Worm (Caenorhabditis elegans) whole organism, L1 larva: ENCODE data around the gene F38G1.3.

Experiments
- F16B12.6 ChIP-seq: fragments of 150-350 bp; optimal IDR thresholded peaks from 2 replicates; lab custom pipeline; 2014; ENCODE audit warnings: missing biosample characterization, missing genetic modification characterization
- aha-1 ChIP-seq: fragments of 150-350 bp; optimal IDR thresholded peaks from 2 replicates; lab custom pipeline; 2014; ENCODE audit warnings: missing biosample characterization, missing genetic modification characterization
- alr-1 ChIP-seq: fragments of 200-800 bp; sonication (Bioruptor generic); optimal IDR thresholded peaks from 2 replicates; lab custom pipeline; 2018; ENCODE audit warnings: borderline replicate concordance, mild to moderate bottlenecking, missing genetic modification characterization, missing compliant biosample characterization
- aly-2 ChIP-seq: fragments of 150-350 bp; optimal IDR thresholded peaks from 2 replicates; lab custom pipeline; 2014; ENCODE audit warnings: missing biosample characterization, missing genetic modification characterization
- ama-1 ChIP-seq: fragments of 150-350 bp; optimal IDR thresholded peaks from 2 replicates; lab custom pipeline; 2014
- blmp-1 ChIP-seq: fragments of 150-350 bp; optimal IDR thresholded peaks from 2 replicates; lab custom pipeline; 2014; ENCODE audit warnings: missing biosample characterization, missing genetic modification characterization
- ceh-63 ChIP-seq: fragments of 200-800 bp; sonication (Bioruptor generic); optimal IDR thresholded peaks from 2 replicates; lab custom pipeline; 2018; ENCODE audit warnings: mild to moderate bottlenecking, missing genetic modification characterization, missing compliant biosample characterization
- ceh-8 ChIP-seq: fragments of 200-800 bp; sonication (Bioruptor generic); optimal IDR thresholded peaks from 2 replicates; lab custom pipeline; 2018; ENCODE audit warnings: mild to moderate bottlenecking, missing genetic modification characterization, moderate library complexity, missing compliant biosample characterization
- ceh-82 ChIP-seq, 3 experiments: fragments of 150-350 bp in 1 of 3; sonication (generic microtip) in 2 of 3; optimal IDR thresholded peaks; 2 replicates each; lab custom pipeline; 2014 to 2017; ENCODE audit warnings: missing biosample characterization in 3 of 3, missing genetic modification characterization in 3 of 3
- ceh-90 ChIP-seq: sonication (generic microtip); optimal IDR thresholded peaks from 2 replicates; lab custom pipeline; 2016; ENCODE audit warnings: missing genetic modification characterization, missing compliant biosample characterization
- ces-1 ChIP-seq: fragments of 150-350 bp; optimal IDR thresholded peaks from 2 replicates; lab custom pipeline; 2014; ENCODE audit warnings: missing biosample characterization, missing genetic modification reagents, missing genetic modification characterization
- efl-1 ChIP-seq, 4 experiments: fragments of 150-350 bp; optimal IDR thresholded peaks in 3 of 4; peaks in 1 of 4; 1 replicate in 1 of 4; 2 replicates in 3 of 4; lab custom pipeline; 2014; ENCODE audit warnings: missing biosample characterization in 2 of 4, missing genetic modification characterization in 2 of 4, missing genetic modification reagents in 2 of 4
- egl-13 ChIP-seq: sonication (generic microtip); optimal IDR thresholded peaks from 2 replicates; lab custom pipeline; 2016; ENCODE audit warnings: missing genotype, missing genetic modification reagents, missing genetic modification characterization, missing compliant biosample characterization
- elt-2 ChIP-seq: sonication (generic microtip); optimal IDR thresholded peaks from 2 replicates; lab custom pipeline; 2016; ENCODE audit warnings: missing genetic modification characterization, mild to moderate bottlenecking, inconsistent platforms, missing compliant biosample characterization, missing genetic modification reagents
- ets-5 ChIP-seq: fragments of 200-800 bp; sonication (Bioruptor generic); IDR thresholded peaks from 2 replicates; pipeline ENCODE4 v1.3.6; 2022; ENCODE audit warnings: missing genetic modification characterization, missing compliant biosample characterization
- fkh-4 ChIP-seq: sonication (generic microtip); optimal IDR thresholded peaks from 2 replicates; lab custom pipeline; 2016; ENCODE audit warnings: missing compliant biosample characterization, missing genetic modification characterization, borderline replicate concordance
- hpl-2 ChIP-seq: fragments of 150-350 bp; optimal IDR thresholded peaks from 2 replicates; lab custom pipeline; 2014; ENCODE audit warnings: missing biosample characterization, missing genetic modification reagents, missing genetic modification characterization
- jun-1 ChIP-seq: fragments of 150-350 bp; optimal IDR thresholded peaks from 2 replicates; lab custom pipeline; 2014; ENCODE audit warnings: missing biosample characterization, missing genetic modification reagents, missing genetic modification characterization
- lin-14 ChIP-seq: fragments of 200-800 bp; sonication (Bioruptor generic); optimal IDR thresholded peaks from 2 replicates; lab custom pipeline; 2018; ENCODE audit warnings: mild to moderate bottlenecking, missing genetic modification characterization, moderate library complexity, missing compliant biosample characterization
- lin-35 ChIP-seq, 2 experiments: fragments of 150-350 bp; optimal IDR thresholded peaks; 2 replicates each; lab custom pipeline; 2014; ENCODE audit warnings: missing biosample characterization in 2 of 2, missing genetic modification characterization in 2 of 2, missing genetic modification reagents in 2 of 2
- lin-39 ChIP-seq: fragments of 150-350 bp; optimal IDR thresholded peaks from 2 replicates; lab custom pipeline; 2014; ENCODE audit warnings: missing biosample characterization, missing genetic modification reagents, missing genetic modification characterization
- lir-3 ChIP-seq: sonication (generic microtip); optimal IDR thresholded peaks from 2 replicates; lab custom pipeline; 2016; ENCODE audit warnings: mild to moderate bottlenecking, missing genetic modification characterization, moderate library complexity, missing compliant biosample characterization; ENCODE audit not compliant: poor library complexity
- mab-9 ChIP-seq: fragments of 200-800 bp; sonication (Bioruptor generic); IDR thresholded peaks from 2 replicates; pipeline ENCODE4 v1.3.6; 2022; ENCODE audit warnings: missing genetic modification reagents, missing genetic modification characterization, missing compliant biosample characterization
- mdl-1 ChIP-seq, 2 experiments: fragments of 150-350 bp; optimal IDR thresholded peaks; 2 replicates each; lab custom pipeline; 2014 to 2017; ENCODE audit warnings: missing biosample characterization in 2 of 2, missing genetic modification characterization in 2 of 2, inconsistent platforms in 1 of 2
- nhr-11 ChIP-seq: fragments of 150-350 bp; optimal IDR thresholded peaks from 2 replicates; lab custom pipeline; 2014; ENCODE audit warnings: missing biosample characterization, missing genetic modification characterization
- nhr-12 ChIP-seq: sonication (generic microtip); optimal IDR thresholded peaks from 2 replicates; lab custom pipeline; 2017; ENCODE audit warnings: missing biosample characterization, missing genetic modification characterization
- nhr-20 ChIP-seq: sonication (generic microtip); optimal IDR thresholded peaks from 2 replicates; lab custom pipeline; 2016; ENCODE audit warnings: mild to moderate bottlenecking, missing genetic modification characterization, missing compliant biosample characterization
- nhr-47 ChIP-seq: sonication (generic microtip); optimal IDR thresholded peaks from 2 replicates; lab custom pipeline; 2016; ENCODE audit warnings: mild to moderate bottlenecking, missing genetic modification characterization, moderate library complexity, missing compliant biosample characterization
- nhr-71 ChIP-seq: sonication (generic microtip); optimal IDR thresholded peaks from 2 replicates; lab custom pipeline; 2016; ENCODE audit warnings: mild to moderate bottlenecking, missing genetic modification characterization, moderate library complexity, missing compliant biosample characterization
- nhr-85 ChIP-seq: sonication (generic microtip); peaks from one replicate; lab custom pipeline; 2016; ENCODE audit warnings: missing genetic modification characterization, inconsistent platforms, missing compliant biosample characterization
- pax-3 ChIP-seq: fragments of 200-800 bp; sonication (Bioruptor generic); optimal IDR thresholded peaks from 2 replicates; lab custom pipeline; 2018; ENCODE audit warnings: mild to moderate bottlenecking, missing genetic modification characterization, moderate library complexity, missing compliant biosample characterization
- pqm-1 ChIP-seq: sonication (generic microtip); optimal IDR thresholded peaks from 3 replicates; lab custom pipeline; 2017; ENCODE audit warnings: missing biosample characterization, missing genetic modification characterization
- rnt-1 ChIP-seq: sonication (generic microtip); optimal IDR thresholded peaks from 2 replicates; lab custom pipeline; 2016; ENCODE audit warnings: mild to moderate bottlenecking, missing genetic modification characterization, moderate library complexity, missing compliant biosample characterization
- skn-1 ChIP-seq: fragments of 150-350 bp; optimal IDR thresholded peaks from 2 replicates; lab custom pipeline; 2014; ENCODE audit warnings: missing biosample characterization, missing genetic modification characterization
- sup-37 ChIP-seq: fragments of 200-800 bp; sonication (Bioruptor generic); optimal IDR thresholded peaks from 2 replicates; lab custom pipeline; 2018; ENCODE audit warnings: mild to moderate bottlenecking, missing genetic modification characterization, missing compliant biosample characterization
- swsn-7 ChIP-seq: sonication (generic microtip); optimal IDR thresholded peaks from 2 replicates; lab custom pipeline; 2016; ENCODE audit warnings: missing genetic modification characterization, missing compliant biosample characterization
- unc-86 ChIP-seq: sonication (generic microtip); optimal IDR thresholded peaks from 2 replicates; lab custom pipeline; 2016; ENCODE audit warnings: missing genetic modification characterization, missing compliant biosample characterization
- unc-98 ChIP-seq: fragments of 200-800 bp; sonication (Bioruptor generic); IDR thresholded peaks from 2 replicates; pipeline ENCODE4 v1.3.6; 2022; ENCODE audit warnings: missing genetic modification characterization, missing compliant biosample characterization
- zag-1 ChIP-seq: fragments of 150-350 bp; optimal IDR thresholded peaks from 2 replicates; lab custom pipeline; 2014; ENCODE audit warnings: missing biosample characterization, missing genetic modification characterization

Gene F38G1.3

ce11 chrX:476261-476660, at the start of gene F38G1.3:
TSS of gene F38G1.3 (plus strand) at chrX:476561.
- TF ChIP-seq nhr-20 (tag; lab: Kevin White, UChicago) (no peak), pax-3 (tag; lab: Kevin White, UChicago) (no peak), mab-9 (GFP tag; lab: Robert Waterston, UW) (no peak)

- no peak for TF ChIP-seq ces-1 (GFP tag; lab: Kevin White, UChicago)
- TF ChIP-seq nhr-47 (tag; lab: Kevin White, UChicago), result no peak
- no peak for TF ChIP-seq ceh-90 (tag; lab: Kevin White, UChicago)
- TF ChIP-seq ets-5 (GFP tag; lab: Robert Waterston, UW), result no peak
- 0 out of 2 replicates have a peak, but pooled peaks have one; percentile 10 for TF ChIP-seq mab-9 (GFP tag; lab: Robert Waterston, UW)
These were observed 44.8 kb upstream of the F38G1.3 start for ce11 chrX:431596-431995.

DNA sequence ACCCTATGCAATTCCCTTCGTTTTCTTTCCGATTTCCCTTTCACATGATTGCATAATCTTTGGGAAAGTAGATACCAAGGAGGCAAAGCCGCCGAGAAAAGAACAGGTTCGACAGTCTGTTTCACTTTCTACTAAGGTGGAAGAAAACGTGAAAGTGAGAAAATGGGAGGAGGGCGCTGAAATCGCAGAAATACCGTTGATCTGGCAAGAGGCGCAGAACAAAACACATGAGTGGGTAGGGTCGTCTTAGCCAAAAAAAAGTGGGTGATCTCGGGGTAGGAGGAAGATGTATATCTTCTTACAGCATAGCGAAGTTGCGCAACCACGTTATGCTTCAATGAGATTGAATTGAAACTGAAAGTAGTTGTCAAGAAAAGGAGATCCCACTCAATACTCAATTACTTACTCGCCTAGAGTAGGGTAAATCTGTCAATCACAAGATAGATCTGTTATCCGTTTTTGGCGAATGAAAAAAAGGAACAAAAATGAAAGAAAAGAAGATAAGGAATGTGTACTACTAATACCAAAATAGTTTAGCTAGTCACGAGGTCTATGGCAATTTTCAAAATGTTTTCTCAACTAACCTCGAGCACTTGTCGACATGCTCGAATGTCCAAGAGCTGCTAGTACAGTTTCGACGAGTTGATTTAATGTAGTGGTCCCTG, 43.2 kb upstream of the F38G1.3 start:
- peak; percentile 25 for TF ChIP-seq nhr-71 (tag; lab: Kevin White, UChicago)
- no peak for TF ChIP-seq nhr-11 (tag; lab: Kevin White, UChicago)
- TF ChIP-seq unc-98 (GFP tag; lab: Robert Waterston, UW), result no peak
- TF ChIP-seq lin-35 (GFP tag; optimal IDR thresholded peaks at IDR 0.05; lab: Kevin White, UChicago), result peak in 1 of 2 experiments; percentile 17
- peak; percentile 12 for TF ChIP-seq skn-1 (tag; lab: Kevin White, UChicago)
- peak; percentile 76 for TF ChIP-seq nhr-85 (tag; lab: Kevin White, UChicago)
- TF ChIP-seq nhr-20 (tag; lab: Kevin White, UChicago), result peak; percentile 7
- no peak for TF ChIP-seq efl-1 (optimal IDR thresholded peaks at IDR 0.05; lab: Kevin White, UChicago)
- peak in 1 of 2 experiments; percentile 63 for TF ChIP-seq efl-1 (GFP tag; optimal IDR thresholded peaks at IDR 0.05 in 1 of 2; lab: Kevin White, UChicago)
- TF ChIP-seq blmp-1 (tag; lab: Kevin White, UChicago), result peak; percentile 99
- TF ChIP-seq lin-14 (GFP tag; lab: Kevin White, UChicago), result peak; percentile 17
- TF ChIP-seq, all 84 proteins: peak for 8

- TF ChIP-seq rnt-1 (tag; lab: Kevin White, UChicago) (no peak), zag-1 (no peak), sup-37 (GFP tag; lab: Kevin White, UChicago) (no peak), ceh-63 (GFP tag; lab: Kevin White, UChicago) (no peak), hpl-2 (GFP tag; lab: Kevin White, UChicago) (no peak)
These were observed 42.6 kb upstream of the F38G1.3 start, which contains the start of gene dve-1 for ce11 chrX:433747-434146. TSS of gene dve-1 (minus strand) at chrX:433812.

DNA sequence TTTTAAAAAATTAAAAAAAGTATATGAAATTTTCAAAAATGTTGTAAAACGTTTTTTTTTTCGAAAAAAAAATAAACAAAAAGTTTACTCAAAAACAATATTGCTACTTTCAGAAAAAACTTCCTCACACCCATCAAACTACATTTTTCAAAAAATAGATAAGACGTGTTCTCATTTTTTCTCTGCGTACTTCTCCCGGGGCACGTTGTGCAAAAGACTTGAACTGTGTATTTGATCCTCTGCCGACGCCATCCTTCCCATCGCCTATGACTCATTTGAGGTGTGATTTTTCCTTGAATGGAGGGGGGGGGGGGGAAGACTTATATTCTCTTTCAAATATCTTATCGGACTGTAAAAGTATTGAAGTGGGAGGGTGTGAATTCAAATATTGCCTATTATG, 38.0 kb upstream of the F38G1.3 start:
- TF ChIP-seq lir-3 (tag; lab: Kevin White, UChicago), result no peak
- no peak for TF ChIP-seq pqm-1 (tag; lab: Kevin White, UChicago)
- peak; percentile 0 for TF ChIP-seq elt-2
- no peak for TF ChIP-seq F16B12.6

ce11 chrX:439031-439430, 37.3 kb upstream of the F38G1.3 start:
- TF ChIP-seq nhr-71 (tag; lab: Kevin White, UChicago) (no peak), elt-2 (peak; percentile 49)

DNA sequence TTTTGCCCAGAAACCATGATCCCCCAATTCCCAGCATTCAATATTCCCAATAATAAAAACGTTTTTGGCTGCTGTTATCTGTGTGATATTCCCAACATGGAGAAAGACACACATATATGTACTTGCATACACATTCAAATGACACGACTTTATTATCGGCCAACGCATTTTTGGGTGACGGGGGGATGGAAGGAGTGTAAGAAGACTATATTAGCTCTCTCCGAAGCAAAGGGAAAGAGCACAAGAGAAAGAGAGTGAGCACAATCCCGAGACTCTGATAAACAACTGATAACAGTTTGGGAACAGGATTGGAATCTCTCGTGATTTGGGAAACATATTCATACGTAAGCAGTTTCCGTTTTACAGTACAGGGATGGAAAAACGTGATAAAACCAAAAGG, 35.9 kb upstream of the F38G1.3 start:
- TF ChIP-seq mdl-1 (tag; optimal IDR thresholded peaks at IDR 0.05; lab: Kevin White, UChicago) (no peak), lin-39 (tag; lab: Kevin White, UChicago) (no peak), alr-1 (tag; lab: Kevin White, UChicago) (no peak), aly-2 (tag; lab: Kevin White, UChicago) (no peak), swsn-7 (tag; lab: Kevin White, UChicago) (no peak), ets-5 (GFP tag; lab: Robert Waterston, UW) (no peak), aha-1 (tag; lab: Kevin White, UChicago) (no peak), fkh-4 (no peak), jun-1 (peak; percentile 33), nhr-71 (tag; lab: Kevin White, UChicago) (peak; percentile 8), nhr-12 (tag; lab: Kevin White, UChicago) (no peak), lin-35 (GFP tag; optimal IDR thresholded peaks at IDR 0.05; lab: Kevin White, UChicago) (peak in 1 of 2 experiments; percentile 38), egl-13 (no peak), ceh-82 (tag; optimal IDR thresholded peaks at IDR 0.05; lab: Kevin White, UChicago) (no peak), unc-86 (tag; lab: Kevin White, UChicago) (no peak), ama-1 (lab: Kevin White, UChicago) (no peak), elt-2 (peak; percentile 92), ceh-8 (GFP tag; lab: Kevin White, UChicago) (no peak)
